Worm (Caenorhabditis elegans) whole organism, L4/young adult: Measurements from ENCODE around the gene phat-4.

Experiments used
- W03F9.2 ChIP-seq: fragments of 150-350 bp; optimal IDR thresholded peaks from 2 replicates; lab custom pipeline; 2014; ENCODE audit warnings: missing biosample characterization, missing genetic modification characterization
- dao-5 ChIP-seq: sonication (generic microtip); optimal IDR thresholded peaks from 2 replicates; lab custom pipeline; 2016; ENCODE audit warnings: missing genotype, missing genetic modification characterization, moderate library complexity, missing compliant biosample characterization
- him-1 ChIP-seq: sonication (generic microtip); optimal IDR thresholded peaks from 2 replicates; lab custom pipeline; 2016; ENCODE audit warnings: missing genotype, missing genetic modification reagents, missing genetic modification characterization, missing compliant biosample characterization

phat-4 gene

ce11 chrV:4168045-4168444, 38.3 kb downstream of the phat-4 start:
- TF ChIP-seq him-1 (tag; lab: Kevin White, UChicago) (no peak), W03F9.2 (no peak), dao-5 (no peak)

- TF ChIP-seq him-1 (tag; lab: Kevin White, UChicago) (no peak), W03F9.2 (no peak), dao-5 (no peak)
Measured at ce11 chrV:4169658-4170057, 40.0 kb downstream of the phat-4 start.

ce11 chrV:4170138-4170537, 40.4 kb downstream of the phat-4 start, which contains the start of gene Y45G5AM.7:
TSS of gene Y45G5AM.7 (minus strand) at chrV:4170238.
- TF ChIP-seq him-1 (tag; lab: Kevin White, UChicago) (no peak), dao-5 (no peak), W03F9.2 (no peak)

ce11 chrV:4175624-4176023, 45.9 kb downstream of the phat-4 start, which contains the start of the genes coh-4 and pid-5:
TSS of gene coh-4 (minus strand) at chrV:4175640.
TSS of gene pid-5 (plus strand) at chrV:4175882.
- TF ChIP-seq him-1 (tag; lab: Kevin White, UChicago) (no peak), dao-5 (no peak), W03F9.2 (peak; percentile 24)
